Worm (Caenorhabditis elegans) whole organism, young adult: ENCODE measurements around the gene dod-20.

ENCODE experiments used
- F10E7.11 ChIP-seq: sonication (generic microtip); optimal IDR thresholded peaks from 2 replicates; lab custom pipeline; 2017; ENCODE audit warnings: mild to moderate bottlenecking, missing genetic modification characterization, moderate library complexity, missing compliant biosample characterization
- F55B11.4 ChIP-seq: sonication (generic microtip); optimal IDR thresholded peaks from 2 replicates; lab custom pipeline; 2016; ENCODE audit warnings: missing compliant biosample characterization, missing genetic modification characterization, borderline replicate concordance; ENCODE audit not compliant: insufficient read depth
- attf-5 ChIP-seq: fragments of 200-800 bp; sonication (Bioruptor generic); optimal IDR thresholded peaks from 2 replicates; lab custom pipeline; 2018; ENCODE audit warnings: mild to moderate bottlenecking, missing genetic modification characterization, missing compliant biosample characterization
- bed-2 ChIP-seq: fragments of 200-800 bp; sonication (Bioruptor generic); IDR thresholded peaks from 2 replicates; pipeline ENCODE4 v1.3.6; 2022; ENCODE audit warnings: missing genetic modification reagents, missing genetic modification characterization, missing compliant biosample characterization
- ceh-58 ChIP-seq: fragments of 200-800 bp; sonication (Bioruptor generic); IDR thresholded peaks from 2 replicates; pipeline ENCODE4 v1.3.6; 2022; ENCODE audit warnings: missing genetic modification characterization, missing compliant biosample characterization
- nfya-1 ChIP-seq: sonication (generic microtip); optimal IDR thresholded peaks from 2 replicates; lab custom pipeline; 2017; ENCODE audit warnings: antibody characterized with exemption, missing compliant biosample characterization, missing genetic modification characterization, borderline replicate concordance; ENCODE audit not compliant: insufficient read depth
- pbrm-1 ChIP-seq: fragments of 200-800 bp; sonication (Bioruptor generic); IDR thresholded peaks from 2 replicates; pipeline ENCODE4 v1.3.6; 2022; ENCODE audit warnings: missing genetic modification reagents, missing genetic modification characterization, missing compliant biosample characterization
- pha-4 ChIP-seq: fragments of 150-350 bp; sonication (generic microtip); optimal IDR thresholded peaks from 2 replicates; lab custom pipeline; 2014; ENCODE audit warnings: missing biosample characterization, missing genetic modification reagents, missing genetic modification characterization
- unc-62 ChIP-seq: fragments of 150-350 bp; optimal IDR thresholded peaks from 2 replicates; lab custom pipeline; 2014; ENCODE audit warnings: missing biosample characterization, missing genetic modification reagents, missing genetic modification characterization
- ztf-18 ChIP-seq: sonication (generic microtip); optimal IDR thresholded peaks from 2 replicates; lab custom pipeline; 2016; ENCODE audit warnings: missing genotype, mild to moderate bottlenecking, missing genetic modification characterization, missing compliant biosample characterization
- ztf-25 ChIP-seq: fragments of 200-800 bp; sonication (Bioruptor generic); IDR thresholded peaks from 2 replicates; pipeline ENCODE4 v1.3.6; 2022; ENCODE audit warnings: missing genetic modification reagents, missing genetic modification characterization, missing compliant biosample characterization

DNA sequence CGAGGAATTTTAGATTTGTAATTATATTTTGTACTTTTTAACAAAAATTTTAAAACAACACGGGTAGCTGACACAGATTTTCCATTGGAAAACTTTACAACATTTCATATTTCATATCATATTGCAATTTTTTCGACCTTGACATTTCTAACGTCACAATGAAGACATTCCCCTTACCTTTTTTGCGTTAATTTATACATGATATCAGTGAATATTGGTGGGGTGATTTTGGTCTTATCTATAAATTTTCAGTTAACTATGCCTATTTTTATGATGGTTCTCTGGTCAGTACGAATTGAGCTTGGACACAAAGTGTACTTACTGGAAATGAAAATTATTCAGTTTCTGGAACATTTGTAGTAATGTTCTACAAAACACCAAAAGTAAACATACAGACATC lies 37.7 kb upstream of the dod-20 start:
- TF ChIP-seq F55B11.4 (no peak), F10E7.11 (tag; lab: Kevin White, UChicago) (no peak), ztf-18 (tag; lab: Kevin White, UChicago) (no peak), attf-5 (GFP tag; lab: Kevin White, UChicago) (no peak), unc-62 (GFP tag; lab: Kevin White, UChicago) (no peak), bed-2 (GFP tag; lab: Robert Waterston, UW) (no peak), ceh-58 (GFP tag; lab: Robert Waterston, UW) (no peak), pbrm-1 (GFP tag; lab: Robert Waterston, UW) (no peak), pha-4 (no peak), nfya-1 (tag; lab: Kevin White, UChicago) (no peak), ztf-25 (GFP tag; lab: Robert Waterston, UW) (no peak)
